Fruit fly (Drosophila melanogaster): Measurements from ENCODE around the gene CG11162.

DNA sequence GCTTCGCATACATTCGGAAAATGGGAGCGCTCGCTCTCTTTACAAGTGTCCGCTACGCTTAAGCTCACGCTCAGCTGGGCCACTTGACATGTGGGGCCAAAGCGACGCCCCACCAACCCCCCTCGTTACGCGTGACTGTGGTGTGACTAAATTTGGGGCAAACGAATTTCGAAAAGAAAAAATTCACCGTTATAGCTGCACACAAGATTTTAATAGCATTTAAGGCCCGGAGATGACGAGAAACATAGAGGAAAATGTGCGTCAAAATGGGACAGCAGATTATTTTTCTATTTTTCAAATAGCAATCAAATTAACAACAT is 36.0 kb upstream of the CG11162 start:
- TF ChIP-seq EcR (GFP tag; optimal IDR thresholded peaks at IDR 0.05): no peak
- TF ChIP-seq CG13204 (GFP tag; optimal IDR thresholded peaks at IDR 0.05): no peak
- no peak for TF ChIP-seq CG32121 (GFP tag; IDR thresholded peaks at IDR 0.05)
- no peak for TF ChIP-seq CG10348 (GFP tag; IDR thresholded peaks at IDR 0.05)
- no peak for TF ChIP-seq fd96Ca (GFP tag; IDR thresholded peaks at IDR 0.05)
- TF ChIP-seq CG14655 (GFP tag; optimal IDR thresholded peaks at IDR 0.05): no peak
- no peak for TF ChIP-seq CG12605 (GFP tag; IDR thresholded peaks at IDR 0.05)
- TF ChIP-seq gl (tag; optimal IDR thresholded peaks at IDR 0.05): no peak
- no peak for TF ChIP-seq D1 (tag; optimal IDR thresholded peaks at IDR 0.05)
- no peak for TF ChIP-seq CG17806 (tag; optimal IDR thresholded peaks at IDR 0.05)
- TF ChIP-seq rn (GFP tag; IDR thresholded peaks at IDR 0.05): no peak
- TF ChIP-seq CG15710 (tag; optimal IDR thresholded peaks at IDR 0.05): no peak
- TF ChIP-seq Ets98B (GFP tag; IDR thresholded peaks at IDR 0.05): no peak

Data from whole organism, pupa.